Fruit fly (Drosophila melanogaster) whole organism, embryonic: ENCODE data around the gene CG8671.

Experiments used
- Asciz ChIP-seq: fragments of 200-800 bp; sonication (Bioruptor generic); optimal IDR thresholded peaks from 2 replicates; lab custom pipeline; 2017; ENCODE audit warnings: missing biosample characterization, mild to moderate bottlenecking, missing genetic modification characterization, missing genetic modification reagents
- Bgb ChIP-seq: fragments of 200-800 bp; sonication (Bioruptor generic); IDR thresholded peaks from 2 replicates; pipeline ENCODE4 v1.3.6; 2022; ENCODE audit warnings: missing biosample characterization, missing genetic modification characterization; ENCODE audit not compliant: partially characterized antibody
- CG10565 ChIP-seq: fragments of 200-800 bp; sonication (Bioruptor generic); optimal IDR thresholded peaks from 3 replicates; lab custom pipeline; 2016; ENCODE audit warnings: missing biosample characterization, mild to moderate bottlenecking, missing genetic modification characterization
- CG12071 ChIP-seq: fragments of 200-800 bp; sonication (Bioruptor generic); optimal IDR thresholded peaks from 3 replicates; lab custom pipeline; 2018; ENCODE audit warnings: missing biosample characterization, mild to moderate bottlenecking, missing genetic modification characterization
- CG14441 ChIP-seq: fragments of 200-800 bp; sonication (Bioruptor generic); IDR thresholded peaks from 2 replicates; pipeline ENCODE4 v1.3.6; 2022; ENCODE audit warnings: missing biosample characterization, missing genetic modification characterization
- CG15479 ChIP-seq: fragments of 200-800 bp; sonication (Bioruptor generic); optimal IDR thresholded peaks from 3 replicates; lab custom pipeline; 2019; ENCODE audit warnings: missing biosample characterization, mild to moderate bottlenecking, missing genetic modification characterization, moderate library complexity
- CG17359 ChIP-seq: fragments of 200-800 bp; sonication (Bioruptor generic); optimal IDR thresholded peaks from 3 replicates; lab custom pipeline; 2018; ENCODE audit warnings: missing biosample characterization, mild to moderate bottlenecking, missing genetic modification characterization, moderate library complexity
- CG17829 ChIP-seq: fragments of 200-800 bp; optimal IDR thresholded peaks from 2 replicates; lab custom pipeline; 2019; ENCODE audit warnings: missing biosample characterization, mild to moderate bottlenecking, missing genetic modification characterization, moderate library complexity
- CG3065 ChIP-seq: fragments of 200-800 bp; sonication (Bioruptor generic); optimal IDR thresholded peaks from 2 replicates; lab custom pipeline; 2016; ENCODE audit warnings: missing biosample characterization, missing genetic modification characterization
- CG31365 ChIP-seq: fragments of 200-800 bp; sonication (Bioruptor generic); optimal IDR thresholded peaks from 2 replicates; lab custom pipeline; 2018; ENCODE audit warnings: missing biosample characterization, mild to moderate bottlenecking, missing genetic modification characterization
- CG3163 ChIP-seq: fragments of 200-800 bp; sonication (Bioruptor generic); optimal IDR thresholded peaks from 3 replicates; lab custom pipeline; 2016; ENCODE audit warnings: missing biosample characterization, missing genetic modification characterization
- CG4424 ChIP-seq: fragments of 200-800 bp; sonication (Bioruptor generic); optimal IDR thresholded peaks from 3 replicates; lab custom pipeline; 2016; ENCODE audit warnings: missing biosample characterization, missing genetic modification characterization
- CG4707 ChIP-seq: fragments of 200-800 bp; sonication (Bioruptor generic); optimal IDR thresholded peaks from 2 replicates; lab custom pipeline; 2018; ENCODE audit warnings: missing biosample characterization, mild to moderate bottlenecking, missing genetic modification characterization, moderate library complexity
- CG5180 ChIP-seq: fragments of 200-800 bp; sonication (Bioruptor generic); optimal IDR thresholded peaks from 3 replicates; lab custom pipeline; 2017; ENCODE audit warnings: missing biosample characterization, missing genetic modification characterization, mild to moderate bottlenecking, moderate library complexity, missing genetic modification reagents
- CG7745 ChIP-seq: fragments of 200-800 bp; sonication (Bioruptor generic); optimal IDR thresholded peaks from 2 replicates; lab custom pipeline; 2018; ENCODE audit warnings: missing biosample characterization, mild to moderate bottlenecking, missing genetic modification characterization, moderate library complexity
- CG8478 ChIP-seq: fragments of >200 bp; optimal IDR thresholded peaks from 2 replicates; lab custom pipeline; 2018
- CHES-1-like ChIP-seq: fragments of 200-800 bp; sonication (Bioruptor generic); optimal IDR thresholded peaks from 2 replicates; lab custom pipeline; 2016; ENCODE audit warnings: missing biosample characterization, missing genetic modification characterization
- CTCF ChIP-seq: fragments of 200-800 bp; sonication (Bioruptor generic); optimal IDR thresholded peaks from 2 replicates; lab custom pipeline; 2017; ENCODE audit warnings: missing biosample characterization, mild to moderate bottlenecking, missing genetic modification characterization, moderate library complexity
- D ChIP-seq, 2 experiments: fragments of 200-800 bp in 1 of 2; fragments of >200 bp in 1 of 2; sonication (Bioruptor generic) in 1 of 2; optimal IDR thresholded peaks; 2 replicates in 1 of 2; 3 replicates in 1 of 2; lab custom pipeline; 2017; ENCODE audit warnings: mild to moderate bottlenecking in 1 of 2, missing biosample characterization in 1 of 2, missing genetic modification characterization in 1 of 2, missing genetic modification reagents in 1 of 2
- Jarid2 ChIP-seq: fragments of 200-800 bp; sonication (Bioruptor generic); optimal IDR thresholded peaks from 3 replicates; lab custom pipeline; 2017; ENCODE audit warnings: mild to moderate bottlenecking, missing biosample characterization, missing genetic modification reagents, missing genetic modification characterization
- Mrtf ChIP-seq: fragments of 200-800 bp; sonication (Bioruptor generic); IDR thresholded peaks from 3 replicates; pipeline ENCODE4 v1.3.6; 2022; ENCODE audit warnings: missing biosample characterization, missing genetic modification characterization
- Nf-YB ChIP-seq: fragments of 200-800 bp; sonication (Bioruptor generic); optimal IDR thresholded peaks from 3 replicates; lab custom pipeline; 2019; ENCODE audit warnings: missing biosample characterization, mild to moderate bottlenecking, missing genetic modification characterization, moderate library complexity
- Nf-YC ChIP-seq: fragments of 200-800 bp; optimal IDR thresholded peaks from 3 replicates; lab custom pipeline; 2019; ENCODE audit warnings: missing biosample characterization, mild to moderate bottlenecking, missing genetic modification characterization, moderate library complexity
- Sox102F ChIP-seq: fragments of 200-800 bp; sonication (Bioruptor generic); optimal IDR thresholded peaks from 2 replicates; lab custom pipeline; 2018; ENCODE audit warnings: missing biosample characterization, mild to moderate bottlenecking, missing genetic modification characterization, moderate library complexity
- Trl ChIP-seq, 3 experiments: fragments of >200 bp in 2 of 3; fragments of 200-800 bp in 1 of 3; sonication (Bioruptor generic) in 1 of 3; optimal IDR thresholded peaks; 2 replicates in 1 of 3; 3 replicates in 2 of 3; lab custom pipeline; 2016 to 2017; ENCODE audit warnings: missing biosample characterization in 1 of 3, missing genetic modification characterization in 1 of 3
- cg ChIP-seq: fragments of 200-800 bp; sonication (Bioruptor generic); optimal IDR thresholded peaks from 3 replicates; lab custom pipeline; 2019; ENCODE audit warnings: missing biosample characterization, mild to moderate bottlenecking, missing genetic modification characterization, moderate library complexity
- corto ChIP-seq: fragments of 200-800 bp; sonication (Bioruptor generic); optimal IDR thresholded peaks from 2 replicates; lab custom pipeline; 2016; ENCODE audit warnings: missing biosample characterization, mild to moderate bottlenecking, missing genetic modification characterization, moderate library complexity
- danr ChIP-seq: fragments of 200-800 bp; sonication (Bioruptor generic); IDR thresholded peaks from 2 replicates; pipeline ENCODE4 v1.3.6; 2022; ENCODE audit warnings: missing biosample characterization, missing genetic modification characterization
- emc ChIP-seq: fragments of 200-800 bp; sonication (Bioruptor generic); optimal IDR thresholded peaks from 2 replicates; lab custom pipeline; 2016; ENCODE audit warnings: missing biosample characterization, missing genetic modification characterization
- ewg ChIP-seq: fragments of 200-800 bp; sonication (Bioruptor generic); optimal IDR thresholded peaks from 3 replicates; lab custom pipeline; 2017; ENCODE audit warnings: mild to moderate bottlenecking, missing biosample characterization, missing genetic modification reagents, missing genetic modification characterization
- fd64A ChIP-seq: fragments of 200-800 bp; sonication (Bioruptor generic); optimal IDR thresholded peaks from 3 replicates; lab custom pipeline; 2018; ENCODE audit warnings: missing biosample characterization, mild to moderate bottlenecking, missing genetic modification characterization
- ftz-f1 ChIP-seq: fragments of 200-800 bp; sonication (Bioruptor generic); optimal IDR thresholded peaks from 2 replicates; lab custom pipeline; 2016; ENCODE audit warnings: missing biosample characterization, missing genetic modification characterization
- gsb ChIP-seq: fragments of 200-800 bp; sonication (Bioruptor generic); IDR thresholded peaks from 2 replicates; pipeline ENCODE4 v1.3.6; 2022; ENCODE audit warnings: missing biosample characterization, missing genetic modification characterization
- hbn ChIP-seq: fragments of 200-800 bp; sonication (Bioruptor generic); IDR thresholded peaks from 2 replicates; pipeline ENCODE4 v1.3.6; 2022; ENCODE audit warnings: missing biosample characterization, missing genetic modification characterization; ENCODE audit not compliant: partially characterized antibody
- insv ChIP-seq, 2 experiments: fragments of 200-800 bp; sonication (Bioruptor generic); optimal IDR thresholded peaks; 3 replicates each; lab custom pipeline; 2016 to 2018; ENCODE audit warnings: missing biosample characterization in 2 of 2, missing genetic modification characterization in 2 of 2
- lbe ChIP-seq: fragments of 200-800 bp; sonication (Bioruptor generic); optimal IDR thresholded peaks from 2 replicates; lab custom pipeline; 2016; ENCODE audit warnings: missing biosample characterization, mild to moderate bottlenecking, missing genetic modification characterization
- nau ChIP-seq: fragments of 200-800 bp; sonication (Bioruptor generic); optimal IDR thresholded peaks from 3 replicates; lab custom pipeline; 2017; ENCODE audit warnings: missing biosample characterization, mild to moderate bottlenecking, missing genetic modification characterization, missing genetic modification reagents
- nom ChIP-seq: fragments of 200-800 bp; sonication (Bioruptor generic); optimal IDR thresholded peaks from 2 replicates; lab custom pipeline; 2017; ENCODE audit warnings: missing biosample characterization, missing genetic modification characterization, mild to moderate bottlenecking, moderate library complexity, missing genetic modification reagents
- onecut ChIP-seq: fragments of 200-800 bp; sonication (Bioruptor generic); IDR thresholded peaks from 2 replicates; pipeline ENCODE4 v1.3.6; 2022; ENCODE audit warnings: missing biosample characterization, missing genetic modification characterization
- pita ChIP-seq: fragments of 200-800 bp; sonication (Bioruptor generic); optimal IDR thresholded peaks from 2 replicates; lab custom pipeline; 2017; ENCODE audit warnings: missing biosample characterization, mild to moderate bottlenecking, missing genetic modification characterization
- pros ChIP-seq: fragments of 200-800 bp; sonication (Bioruptor generic); optimal IDR thresholded peaks from 3 replicates; lab custom pipeline; 2019; ENCODE audit warnings: missing biosample characterization, mild to moderate bottlenecking, missing genetic modification characterization, moderate library complexity
- psq ChIP-seq: fragments of 200-800 bp; sonication (Bioruptor generic); optimal IDR thresholded peaks from 2 replicates; lab custom pipeline; 2017; ENCODE audit warnings: missing biosample characterization, missing genetic modification characterization
- sqz ChIP-seq: fragments of 200-800 bp; sonication (Bioruptor generic); optimal IDR thresholded peaks from 3 replicates; lab custom pipeline; 2018; ENCODE audit warnings: missing biosample characterization, mild to moderate bottlenecking, missing genetic modification characterization
- stwl ChIP-seq: fragments of 200-800 bp; sonication (Bioruptor generic); optimal IDR thresholded peaks from 3 replicates; lab custom pipeline; 2018; ENCODE audit warnings: missing biosample characterization, mild to moderate bottlenecking, missing genetic modification characterization, moderate library complexity
- trem ChIP-seq: fragments of 200-800 bp; optimal IDR thresholded peaks from 3 replicates; lab custom pipeline; 2019; ENCODE audit warnings: missing biosample characterization, mild to moderate bottlenecking, missing genetic modification characterization, moderate library complexity
- yki ChIP-seq: fragments of >200 bp; optimal IDR thresholded peaks from 3 replicates; lab custom pipeline; 2018
- zf30C ChIP-seq: fragments of 200-800 bp; sonication (Bioruptor generic); optimal IDR thresholded peaks from 3 replicates; lab custom pipeline; 2018; ENCODE audit warnings: missing biosample characterization, mild to moderate bottlenecking, missing genetic modification characterization
- zfh2 ChIP-seq: fragments of 200-800 bp; sonication (Bioruptor generic); optimal IDR thresholded peaks from 2 replicates; lab custom pipeline; 2016; ENCODE audit warnings: missing biosample characterization, missing genetic modification characterization

Gene CG8671

dm6 chr2L:21237748-21238459 is 24.9 kb upstream of the CG8671 start:
- TF ChIP-seq Nf-YC (tag; lab: Kevin White, UChicago): peak; percentile 86
- peak; percentile 22 for TF ChIP-seq stwl
- TF ChIP-seq hbn (GFP tag; lab: Robert Waterston, UW): no peak
- peak; percentile 8 to 93 for TF ChIP-seq insv (GFP tag; optimal IDR thresholded peaks at IDR 0.05; lab: Kevin White, UChicago)
- TF ChIP-seq CG4707 (GFP tag; lab: Kevin White, UChicago): peak; percentile 8
- peak; percentile 46 for TF ChIP-seq sqz
- peak; percentile 29; the same call in 1 of the 2 replicates for TF ChIP-seq onecut (GFP tag; lab: Robert Waterston, UW)
- TF ChIP-seq zfh2 (GFP tag; lab: Kevin White, UChicago): no peak
- peak; percentile 49 for TF ChIP-seq nom (GFP tag; lab: Kevin White, UChicago)
- TF ChIP-seq CG8478 (lab: Kevin White, UChicago): peak; percentile 13
- peak; percentile 92 for TF ChIP-seq pros (GFP tag; lab: Kevin White, UChicago)
- peak; percentile 10 for TF ChIP-seq CHES-1-like (GFP tag; lab: Kevin White, UChicago)
- no peak for TF ChIP-seq Sox102F
- TF ChIP-seq ewg (GFP tag; lab: Kevin White, UChicago): peak; percentile 95
- no peak for TF ChIP-seq Mrtf (GFP tag; lab: Robert Waterston, UW)
- TF ChIP-seq ftz-f1 (GFP tag; lab: Kevin White, UChicago): no peak
- peak; percentile 83 for TF ChIP-seq cg (GFP tag; lab: Kevin White, UChicago)
- peak; percentile 94 for TF ChIP-seq psq (GFP tag; lab: Kevin White, UChicago)
- peak; percentile 76 for TF ChIP-seq corto (GFP tag; lab: Kevin White, UChicago)
- no peak for TF ChIP-seq CG4424
- no peak for TF ChIP-seq CG10565 (GFP tag; lab: Kevin White, UChicago)
- no peak for TF ChIP-seq nau (GFP tag; lab: Kevin White, UChicago)
- TF ChIP-seq CTCF (GFP tag; lab: Kevin White, UChicago): peak; percentile 88
- TF ChIP-seq CG17829 (tag; lab: Kevin White, UChicago): peak; percentile 15
- TF ChIP-seq Nf-YB (GFP tag; lab: Kevin White, UChicago): peak; percentile 85
- TF ChIP-seq yki (lab: Kevin White, UChicago): peak; percentile 90
- no peak for TF ChIP-seq CG3065 (GFP tag; lab: Kevin White, UChicago)
- TF ChIP-seq CG12071 (GFP tag; lab: Kevin White, UChicago): no peak
- no peak for TF ChIP-seq emc
- TF ChIP-seq trem (tag; lab: Kevin White, UChicago): peak; percentile 13
- TF ChIP-seq pita (GFP tag; lab: Kevin White, UChicago): peak; percentile 28
- no peak for TF ChIP-seq Bgb (GFP tag; lab: Robert Waterston, UW)
- TF ChIP-seq lbe (GFP tag; lab: Kevin White, UChicago): peak; percentile 52
- TF ChIP-seq zf30C (GFP tag; lab: Kevin White, UChicago): peak; percentile 18
- TF ChIP-seq fd64A (GFP tag; lab: Kevin White, UChicago): no peak
- peak; percentile 64 for TF ChIP-seq D (optimal IDR thresholded peaks at IDR 0.05; lab: Kevin White, UChicago)
- no peak for TF ChIP-seq D (GFP tag; optimal IDR thresholded peaks at IDR 0.05; lab: Kevin White, UChicago)
- no peak for TF ChIP-seq CG17359 (tag; lab: Kevin White, UChicago)
- no peak for TF ChIP-seq danr (GFP tag; lab: Robert Waterston, UW)
- peak; percentile 91 for TF ChIP-seq CG15479 (GFP tag; lab: Kevin White, UChicago)
- peak; percentile 68 for TF ChIP-seq CG5180 (GFP tag; lab: Kevin White, UChicago)
- peak; percentile 3 for TF ChIP-seq CG7745 (tag; lab: Kevin White, UChicago)
- peak; percentile 94 for TF ChIP-seq CG31365 (tag; lab: Kevin White, UChicago)
- TF ChIP-seq CG14441 (GFP tag; lab: Robert Waterston, UW): no peak
- TF ChIP-seq gsb: no peak
- peak; percentile 95 to 98 for TF ChIP-seq Trl (optimal IDR thresholded peaks at IDR 0.05; lab: Kevin White, UChicago)
- peak; percentile 69 for TF ChIP-seq Trl (GFP tag; optimal IDR thresholded peaks at IDR 0.05; lab: Kevin White, UChicago)
- peak; percentile 6 for TF ChIP-seq Asciz
- peak; percentile 26 for TF ChIP-seq Jarid2 (GFP tag; lab: Kevin White, UChicago)
- TF ChIP-seq CG3163 (GFP tag; lab: Kevin White, UChicago): peak; percentile 91
